Fruit fly (Drosophila melanogaster): Measurements from ENCODE around the gene hook.

hook gene

DNA sequence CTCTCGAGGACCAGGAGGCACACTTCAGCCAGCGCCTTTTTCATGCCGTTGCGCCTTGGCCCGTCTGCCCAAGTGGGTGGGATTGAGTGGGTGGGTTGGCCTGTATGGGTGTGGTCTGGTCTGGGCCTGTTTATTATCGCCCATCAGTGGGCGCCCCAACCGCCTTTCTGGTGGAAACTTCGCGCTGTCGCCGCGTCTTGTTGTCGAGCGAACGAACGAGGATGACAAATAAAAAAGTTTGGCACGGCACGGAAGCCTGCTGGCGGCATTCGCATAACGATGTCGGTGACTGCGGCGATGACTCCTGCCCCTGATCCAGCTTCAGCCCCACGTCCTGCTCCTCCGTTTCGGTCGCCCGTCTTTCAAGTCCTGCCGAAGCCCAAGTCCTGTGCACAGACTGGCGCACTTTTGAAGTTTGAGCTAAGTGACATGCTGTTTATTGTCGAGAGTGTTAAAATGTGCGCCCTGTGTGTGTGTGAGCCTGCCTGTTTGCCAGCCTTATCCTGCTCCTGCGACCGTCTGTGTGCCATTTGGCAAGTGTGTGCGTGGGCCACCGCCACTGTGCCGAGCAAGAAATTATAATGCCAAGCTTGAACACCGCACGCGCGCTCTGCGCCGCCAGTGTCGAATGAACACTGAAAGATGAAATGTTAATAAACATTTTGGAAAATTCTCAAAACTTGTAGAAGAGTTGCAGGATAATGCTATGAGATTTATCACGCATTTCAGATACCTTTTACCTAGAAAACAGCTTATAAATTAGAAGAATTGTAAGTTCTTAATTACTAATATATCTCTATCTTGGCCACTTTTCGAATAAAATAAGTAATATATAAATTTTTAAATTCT lies 19.0 kb downstream of the hook start:
- peak; percentile 67 for TF ChIP-seq CG5204 (GFP tag; optimal IDR thresholded peaks at IDR 0.05)
- TF ChIP-seq Crg-1 (GFP tag; optimal IDR thresholded peaks at IDR 0.05): no peak
- peak; percentile 41 for TF ChIP-seq toe (GFP tag; optimal IDR thresholded peaks at IDR 0.05)
- no peak for TF ChIP-seq pad (GFP tag; optimal IDR thresholded peaks at IDR 0.05)
- TF ChIP-seq bab1 (GFP tag; optimal IDR thresholded peaks at IDR 0.05): no peak
- peak; percentile 64 for TF ChIP-seq CG7045 (GFP tag; optimal IDR thresholded peaks at IDR 0.05)
- peak; percentile 28 for TF ChIP-seq CG7101 (tag; optimal IDR thresholded peaks at IDR 0.05)
- peak; percentile 56 for TF ChIP-seq CG33017 (tag; optimal IDR thresholded peaks at IDR 0.05)
- TF ChIP-seq CG12768 (GFP tag; optimal IDR thresholded peaks at IDR 0.05): peak; percentile 68
- TF ChIP-seq CG14711 (tag; optimal IDR thresholded peaks at IDR 0.05): no peak
- TF ChIP-seq CG11617 (GFP tag; optimal IDR thresholded peaks at IDR 0.05): peak; percentile 30
- no peak for TF ChIP-seq tj (GFP tag; optimal IDR thresholded peaks at IDR 0.05)
- no peak for TF ChIP-seq kay (GFP tag; ENCODE audit: borderline replicate concordance)
- TF ChIP-seq Clk (GFP tag; optimal IDR thresholded peaks at IDR 0.05): peak; percentile 36
- no peak for TF ChIP-seq ovo (GFP tag; optimal IDR thresholded peaks at IDR 0.05)

DNA sequence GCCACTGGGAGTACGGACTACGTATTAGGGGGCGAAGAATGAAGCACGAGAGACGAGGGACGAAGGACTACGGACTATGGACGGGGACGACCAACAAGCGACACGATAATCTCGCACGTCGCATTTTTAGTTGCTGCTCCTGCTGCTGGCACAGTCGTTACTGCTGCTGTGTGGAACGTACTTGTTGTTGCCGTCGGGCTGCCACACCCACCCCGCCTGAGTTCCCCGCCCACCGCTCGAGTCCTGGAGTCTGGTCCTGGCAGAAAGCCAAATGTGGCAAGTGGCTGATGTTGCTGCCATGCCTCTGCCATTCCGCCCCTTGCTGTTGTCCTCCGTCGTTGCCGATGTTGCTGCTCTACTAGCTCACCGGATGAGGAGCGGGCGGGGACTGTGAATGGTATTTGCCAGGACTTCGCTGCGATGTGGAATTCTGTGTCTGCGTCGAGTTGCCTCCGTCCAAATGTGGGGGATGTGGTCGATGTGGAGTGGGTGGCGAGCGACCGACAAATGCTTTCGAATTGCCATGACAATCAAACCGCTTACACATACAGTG lies 20.4 kb downstream of the hook start:
- TF ChIP-seq CG11617 (GFP tag; optimal IDR thresholded peaks at IDR 0.05) (no peak), CG12768 (GFP tag; optimal IDR thresholded peaks at IDR 0.05) (no peak), Hr96 (GFP tag; optimal IDR thresholded peaks at IDR 0.05) (no peak), bab1 (GFP tag; optimal IDR thresholded peaks at IDR 0.05) (no peak), CG7045 (GFP tag; optimal IDR thresholded peaks at IDR 0.05) (no peak), pad (GFP tag; optimal IDR thresholded peaks at IDR 0.05) (no peak), toe (GFP tag; optimal IDR thresholded peaks at IDR 0.05) (no peak), Mnt (GFP tag; optimal IDR thresholded peaks at IDR 0.05) (no peak), CG7101 (tag; optimal IDR thresholded peaks at IDR 0.05) (no peak), tj (GFP tag; optimal IDR thresholded peaks at IDR 0.05) (no peak)

DNA sequence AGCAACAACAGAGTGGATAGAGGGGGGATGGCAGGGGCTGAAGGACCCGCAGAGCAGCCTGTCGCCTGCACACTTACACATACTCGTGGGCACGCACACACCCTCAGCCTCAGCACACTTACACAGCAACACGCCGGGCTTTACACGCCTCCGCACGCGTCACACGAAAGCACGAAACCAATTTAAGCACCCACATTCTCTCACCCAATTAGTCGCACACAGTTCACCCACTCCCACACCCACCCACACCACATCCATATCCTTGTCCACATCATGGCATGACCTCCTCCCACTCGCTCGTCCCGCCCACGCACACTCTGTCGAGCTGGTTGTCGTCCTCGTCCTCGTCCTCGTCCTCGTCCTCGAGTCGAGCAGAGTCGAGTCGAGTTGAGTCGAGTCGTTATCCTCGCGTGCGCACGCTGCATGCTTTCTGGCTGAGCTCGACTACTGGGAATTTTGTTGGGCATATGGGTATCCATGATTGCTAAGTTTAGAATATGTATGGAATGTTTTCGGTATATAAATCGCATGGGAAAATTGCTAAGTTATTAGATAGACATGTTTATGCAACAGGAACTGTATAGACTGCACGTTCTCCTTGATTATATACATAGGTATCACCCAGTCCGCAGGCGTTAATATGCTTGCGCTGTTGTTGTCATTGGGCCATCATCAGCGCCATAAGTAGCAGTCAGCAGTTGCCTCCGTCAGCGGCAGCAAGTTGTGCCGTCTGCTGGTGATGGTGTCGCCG lies 21.2 kb downstream of the hook start:
- TF ChIP-seq CG7101 (tag; optimal IDR thresholded peaks at IDR 0.05) (peak; percentile 14), toe (GFP tag; optimal IDR thresholded peaks at IDR 0.05) (no peak), CG33017 (tag; optimal IDR thresholded peaks at IDR 0.05) (peak; percentile 56), Crg-1 (GFP tag; optimal IDR thresholded peaks at IDR 0.05) (no peak), CG1620 (GFP tag; optimal IDR thresholded peaks at IDR 0.05) (no peak), CG11617 (GFP tag; optimal IDR thresholded peaks at IDR 0.05) (no peak)

DNA sequence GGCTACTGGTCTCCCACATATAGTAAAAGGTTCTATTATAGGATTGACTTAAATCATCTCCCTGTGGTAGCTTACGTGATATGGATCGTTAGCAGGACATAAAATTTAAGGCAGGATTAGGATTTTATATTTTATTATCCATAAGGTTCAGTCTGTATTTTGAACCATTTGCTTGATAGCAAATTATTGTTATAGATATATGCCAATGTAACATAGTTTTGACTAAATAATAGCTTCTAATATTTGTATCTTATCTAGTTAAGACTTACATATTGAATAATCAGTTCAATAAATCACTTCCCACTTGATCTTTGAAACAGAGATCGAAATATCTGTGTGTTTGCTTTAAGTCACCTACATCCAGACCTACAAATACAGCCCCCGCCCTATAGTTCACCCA lies 22.7 kb downstream of the hook start, which contains the start of gene robl37BC:
robl37BC (plus strand) TSS at position 301 of the 400 bp plus-strand sequence.
- TF ChIP-seq pad (GFP tag; optimal IDR thresholded peaks at IDR 0.05): no peak
- no peak for TF ChIP-seq bab1 (GFP tag; optimal IDR thresholded peaks at IDR 0.05)
- TF ChIP-seq cic (GFP tag; optimal IDR thresholded peaks at IDR 0.05): no peak

- TF ChIP-seq Hr96 (GFP tag; optimal IDR thresholded peaks at IDR 0.05) (no peak), CG7045 (GFP tag; optimal IDR thresholded peaks at IDR 0.05) (no peak), toe (GFP tag; optimal IDR thresholded peaks at IDR 0.05) (no peak), Clk (GFP tag; optimal IDR thresholded peaks at IDR 0.05) (no peak), tj (GFP tag; optimal IDR thresholded peaks at IDR 0.05) (no peak), CG12768 (GFP tag; optimal IDR thresholded peaks at IDR 0.05) (no peak), cnc (optimal IDR thresholded peaks at IDR 0.05) (no peak), CG33017 (tag; optimal IDR thresholded peaks at IDR 0.05) (no peak), ovo (GFP tag; optimal IDR thresholded peaks at IDR 0.05) (no peak), CG7101 (tag; optimal IDR thresholded peaks at IDR 0.05) (no peak), pad (GFP tag; optimal IDR thresholded peaks at IDR 0.05) (no peak)
These were observed 23.3 kb downstream of the hook start for dm6 chr2L:19010037-19010436.

DNA sequence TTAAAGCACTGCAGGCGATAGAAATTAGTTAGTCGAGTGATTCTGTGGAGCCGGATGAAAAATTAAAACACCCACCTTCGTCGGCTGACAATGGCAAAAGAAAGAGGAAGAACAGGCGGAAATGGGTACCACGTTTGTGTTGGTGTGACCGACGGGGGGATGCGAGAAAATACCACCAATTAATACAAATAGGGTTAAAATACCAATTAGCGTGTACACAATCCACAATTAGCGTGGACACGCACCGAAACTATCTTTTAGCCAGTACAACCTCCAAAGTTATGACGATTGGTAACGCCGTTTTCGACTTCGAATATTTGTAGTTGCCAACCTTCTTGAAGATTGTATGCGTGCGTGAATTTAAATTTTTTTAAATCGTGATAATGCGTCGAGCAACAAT lies 24.2 kb downstream of the hook start, which contains the start of gene RpL30:
RpL30 (minus strand) TSS at position 177 of the 400 bp plus-strand sequence.
- peak; percentile 57 for TF ChIP-seq CG5204 (GFP tag; optimal IDR thresholded peaks at IDR 0.05)
- TF ChIP-seq cic (GFP tag; optimal IDR thresholded peaks at IDR 0.05): peak; percentile 85
- TF ChIP-seq cnc (optimal IDR thresholded peaks at IDR 0.05): no peak
- TF ChIP-seq pad (GFP tag; optimal IDR thresholded peaks at IDR 0.05): peak; percentile 79
- TF ChIP-seq Crg-1 (GFP tag; optimal IDR thresholded peaks at IDR 0.05): peak; percentile 94
- peak; percentile 78 for TF ChIP-seq CG7045 (GFP tag; optimal IDR thresholded peaks at IDR 0.05)
- TF ChIP-seq CG7101 (tag; optimal IDR thresholded peaks at IDR 0.05): peak; percentile 94
- TF ChIP-seq Hr96 (GFP tag; optimal IDR thresholded peaks at IDR 0.05): peak; percentile 90
- TF ChIP-seq CG14711 (tag; optimal IDR thresholded peaks at IDR 0.05): peak; percentile 80
- no peak for TF ChIP-seq kay (GFP tag; ENCODE audit: borderline replicate concordance)
- peak; percentile 88 for TF ChIP-seq CG33017 (tag; optimal IDR thresholded peaks at IDR 0.05)
- peak; percentile 85 for TF ChIP-seq CG1620 (GFP tag; optimal IDR thresholded peaks at IDR 0.05)
- TF ChIP-seq toe (GFP tag; optimal IDR thresholded peaks at IDR 0.05): peak; percentile 59
- peak; percentile 94 for TF ChIP-seq bab1 (GFP tag; optimal IDR thresholded peaks at IDR 0.05)
- TF ChIP-seq CG12768 (GFP tag; optimal IDR thresholded peaks at IDR 0.05): peak; percentile 85
- peak; percentile 97 for TF ChIP-seq Mnt (GFP tag; optimal IDR thresholded peaks at IDR 0.05)
- TF ChIP-seq tj (GFP tag; optimal IDR thresholded peaks at IDR 0.05): peak; percentile 75
- peak; percentile 88 for TF ChIP-seq Clk (GFP tag; optimal IDR thresholded peaks at IDR 0.05)
- TF ChIP-seq ovo (GFP tag; optimal IDR thresholded peaks at IDR 0.05): peak; percentile 85
- TF ChIP-seq CG11617 (GFP tag; optimal IDR thresholded peaks at IDR 0.05): peak; percentile 91
